Worm (Caenorhabditis elegans) whole organism, young adult: Measurements from ENCODE around the gene F44G4.6.

Source experiments
- B0261.1 ChIP-seq: sonication (generic microtip); optimal IDR thresholded peaks from 2 replicates; lab custom pipeline; 2016; ENCODE audit warnings: mild to moderate bottlenecking, missing genetic modification characterization, moderate library complexity, missing compliant biosample characterization
- C06A6.2 ChIP-seq: fragments of 200-800 bp; sonication (Bioruptor generic); conservative IDR thresholded peaks from 2 replicates; pipeline ENCODE4 v1.3.6; 2022; ENCODE audit warnings: missing genetic modification characterization, missing compliant biosample characterization
- F23B12.7 ChIP-seq: sonication (generic microtip); optimal IDR thresholded peaks from 2 replicates; lab custom pipeline; 2017; ENCODE audit warnings: missing genetic modification characterization, mild to moderate bottlenecking, missing compliant biosample characterization, antibody characterized with exemption, moderate library complexity; ENCODE audit not compliant: insufficient read depth
- F33H1.4 ChIP-seq: fragments of 200-800 bp; sonication (Bioruptor generic); IDR thresholded peaks from 2 replicates; pipeline ENCODE4 v1.3.6; 2022; ENCODE audit warnings: missing genetic modification reagents, missing genetic modification characterization, missing compliant biosample characterization
- F37B4.10 ChIP-seq: fragments of 200-800 bp; sonication (Bioruptor generic); IDR thresholded peaks from 2 replicates; pipeline ENCODE4 v1.3.6; 2022; ENCODE audit warnings: missing genetic modification characterization, missing compliant biosample characterization
- F49E8.2 ChIP-seq: sonication (generic microtip); optimal IDR thresholded peaks from 3 replicates; lab custom pipeline; 2017; ENCODE audit warnings: missing genetic modification characterization, mild to moderate bottlenecking, missing compliant biosample characterization, antibody characterized with exemption, moderate library complexity; ENCODE audit not compliant: insufficient read depth
- K11D2.4 ChIP-seq: fragments of 200-800 bp; sonication (Bioruptor generic); IDR thresholded peaks from 2 replicates; pipeline ENCODE4 v1.3.6; 2022; ENCODE audit warnings: missing genetic modification reagents, missing genetic modification characterization, missing compliant biosample characterization
- K12H6.12 ChIP-seq: fragments of 200-800 bp; sonication (Bioruptor generic); optimal IDR thresholded peaks from 2 replicates; lab custom pipeline; 2018; ENCODE audit warnings: mild to moderate bottlenecking, missing genetic modification characterization, missing compliant biosample characterization
- Y53G8AR.9 ChIP-seq: fragments of 200-800 bp; sonication (Bioruptor generic); conservative IDR thresholded peaks from 2 replicates; pipeline ENCODE4 v1.3.6; 2022; ENCODE audit warnings: missing genetic modification reagents, missing genetic modification characterization, missing compliant biosample characterization
- Y95B8A.8 ChIP-seq: fragments of 200-800 bp; sonication (Bioruptor generic); IDR thresholded peaks from 2 replicates; pipeline ENCODE4 v1.3.6; 2022; ENCODE audit warnings: missing genetic modification reagents, missing genetic modification characterization, missing compliant biosample characterization
- aptf-2 ChIP-seq: fragments of 200-800 bp; sonication (Bioruptor generic); conservative IDR thresholded peaks from 2 replicates; pipeline ENCODE4 v1.3.6; 2022; ENCODE audit warnings: missing genetic modification reagents, missing genetic modification characterization, missing compliant biosample characterization
- atf-7 ChIP-seq: sonication (generic microtip); optimal IDR thresholded peaks from 2 replicates; lab custom pipeline; 2017; ENCODE audit warnings: mild to moderate bottlenecking, missing genetic modification characterization, missing compliant biosample characterization
- bed-2 ChIP-seq: fragments of 200-800 bp; sonication (Bioruptor generic); IDR thresholded peaks from 2 replicates; pipeline ENCODE4 v1.3.6; 2022; ENCODE audit warnings: missing genetic modification reagents, missing genetic modification characterization, missing compliant biosample characterization
- ceh-58 ChIP-seq: fragments of 200-800 bp; sonication (Bioruptor generic); IDR thresholded peaks from 2 replicates; pipeline ENCODE4 v1.3.6; 2022; ENCODE audit warnings: missing genetic modification characterization, missing compliant biosample characterization
- ceh-79 ChIP-seq: sonication (generic microtip); optimal IDR thresholded peaks from 2 replicates; lab custom pipeline; 2017; ENCODE audit warnings: mild to moderate bottlenecking, missing genetic modification characterization, missing compliant biosample characterization
- ceh-91 ChIP-seq: fragments of 200-800 bp; sonication (Bioruptor generic); IDR thresholded peaks from 2 replicates; pipeline ENCODE4 v1.3.6; 2022; ENCODE audit warnings: missing genetic modification reagents, missing genetic modification characterization, missing compliant biosample characterization
- dox-1 ChIP-seq: fragments of 200-800 bp; sonication (Bioruptor generic); IDR thresholded peaks from 2 replicates; pipeline ENCODE4 v1.3.6; 2022; ENCODE audit warnings: missing genetic modification reagents, missing genetic modification characterization, missing compliant biosample characterization
- efl-1 ChIP-seq: fragments of 150-350 bp; optimal IDR thresholded peaks from 2 replicates; lab custom pipeline; 2014; ENCODE audit warnings: missing biosample characterization, missing genetic modification reagents, missing genetic modification characterization
- egl-18 ChIP-seq: fragments of 200-800 bp; sonication (Bioruptor generic); IDR thresholded peaks from 2 replicates; pipeline ENCODE4 v1.3.6; 2022; ENCODE audit warnings: missing genetic modification reagents, missing genetic modification characterization, missing compliant biosample characterization
- egl-44 ChIP-seq: fragments of 200-800 bp; sonication (Bioruptor generic); IDR thresholded peaks from 2 replicates; pipeline ENCODE4 v1.3.6; 2022; ENCODE audit warnings: missing genetic modification reagents, missing genetic modification characterization, missing compliant biosample characterization
- hlh-26 ChIP-seq: fragments of 200-800 bp; sonication (Bioruptor generic); conservative IDR thresholded peaks from 2 replicates; pipeline ENCODE4 v1.3.6; 2022; ENCODE audit warnings: missing genetic modification reagents, missing genetic modification characterization, missing compliant biosample characterization
- hmg-20 ChIP-seq: fragments of 200-800 bp; sonication (Bioruptor generic); IDR thresholded peaks from 2 replicates; pipeline ENCODE4 v1.3.6; 2022; ENCODE audit warnings: missing genetic modification reagents, missing genetic modification characterization, missing compliant biosample characterization
- lin-35 ChIP-seq, 3 experiments: fragments of 150-350 bp in 2 of 3; sonication (generic microtip) in 1 of 3; optimal IDR thresholded peaks; 2 replicates each; lab custom pipeline; 2014 to 2018; ENCODE audit warnings: missing biosample characterization in 3 of 3, missing genetic modification characterization in 3 of 3, missing genetic modification reagents in 3 of 3
- lir-1 ChIP-seq: fragments of 200-800 bp; sonication (Bioruptor generic); conservative IDR thresholded peaks from 2 replicates; pipeline ENCODE4 v1.3.6; 2022; ENCODE audit warnings: missing genetic modification reagents, missing genetic modification characterization, missing compliant biosample characterization
- lsl-1 ChIP-seq: fragments of 200-800 bp; sonication (Bioruptor generic); optimal IDR thresholded peaks from 2 replicates; lab custom pipeline; 2018; ENCODE audit warnings: mild to moderate bottlenecking, missing genetic modification characterization, moderate library complexity, missing compliant biosample characterization
- mel-28 ChIP-seq: sonication (generic microtip); optimal IDR thresholded peaks from 2 replicates; lab custom pipeline; 2016; ENCODE audit warnings: borderline replicate concordance, mild to moderate bottlenecking, missing genetic modification characterization, missing compliant biosample characterization
- mes-4 ChIP-seq: sonication (generic microtip); optimal IDR thresholded peaks from 2 replicates; lab custom pipeline; 2016; ENCODE audit warnings: missing genotype, missing genetic modification characterization, missing compliant biosample characterization
- nfya-1 ChIP-seq: sonication (generic microtip); optimal IDR thresholded peaks from 2 replicates; lab custom pipeline; 2017; ENCODE audit warnings: antibody characterized with exemption, missing compliant biosample characterization, missing genetic modification characterization, borderline replicate concordance; ENCODE audit not compliant: insufficient read depth
- sea-2 ChIP-seq: fragments of 200-800 bp; sonication (Bioruptor generic); IDR thresholded peaks from 2 replicates; pipeline ENCODE4 v1.3.6; 2022; ENCODE audit warnings: missing genetic modification characterization, missing compliant biosample characterization
- snpc-3.4 ChIP-seq: sonication (generic microtip); optimal IDR thresholded peaks from 2 replicates; lab custom pipeline; 2017; ENCODE audit warnings: missing genetic modification characterization, mild to moderate bottlenecking, missing compliant biosample characterization, antibody characterized with exemption, moderate library complexity, missing genotype, missing genetic modification reagents
- sptf-2 ChIP-seq: fragments of 200-800 bp; sonication (Bioruptor generic); optimal IDR thresholded peaks from 2 replicates; lab custom pipeline; 2018; ENCODE audit warnings: mild to moderate bottlenecking, missing genetic modification characterization, missing compliant biosample characterization
- unc-130 ChIP-seq: sonication (generic microtip); optimal IDR thresholded peaks from 2 replicates; lab custom pipeline; 2016; ENCODE audit warnings: missing genetic modification reagents, missing genetic modification characterization, missing compliant biosample characterization
- unc-62 ChIP-seq: fragments of 150-350 bp; optimal IDR thresholded peaks from 2 replicates; lab custom pipeline; 2014; ENCODE audit warnings: missing biosample characterization, missing genetic modification reagents, missing genetic modification characterization
- xnd-1 ChIP-seq: sonication (generic microtip); optimal IDR thresholded peaks from 2 replicates; lab custom pipeline; 2016; ENCODE audit warnings: missing genotype, missing genetic modification reagents, missing genetic modification characterization, missing compliant biosample characterization
- zfh-2 ChIP-seq: fragments of 200-800 bp; sonication (Bioruptor generic); conservative IDR thresholded peaks from 2 replicates; pipeline ENCODE4 v1.3.6; 2022; ENCODE audit warnings: missing genetic modification reagents, missing genetic modification characterization, missing compliant biosample characterization
- ztf-26 ChIP-seq: sonication (generic microtip); optimal IDR thresholded peaks from 2 replicates; lab custom pipeline; 2017; ENCODE audit warnings: missing genetic modification characterization, missing compliant biosample characterization
- ztf-3 ChIP-seq: fragments of 200-800 bp; sonication (Bioruptor generic); optimal IDR thresholded peaks from 2 replicates; lab custom pipeline; 2018; ENCODE audit warnings: mild to moderate bottlenecking, missing genetic modification characterization, missing compliant biosample characterization

Gene F44G4.6

DNA sequence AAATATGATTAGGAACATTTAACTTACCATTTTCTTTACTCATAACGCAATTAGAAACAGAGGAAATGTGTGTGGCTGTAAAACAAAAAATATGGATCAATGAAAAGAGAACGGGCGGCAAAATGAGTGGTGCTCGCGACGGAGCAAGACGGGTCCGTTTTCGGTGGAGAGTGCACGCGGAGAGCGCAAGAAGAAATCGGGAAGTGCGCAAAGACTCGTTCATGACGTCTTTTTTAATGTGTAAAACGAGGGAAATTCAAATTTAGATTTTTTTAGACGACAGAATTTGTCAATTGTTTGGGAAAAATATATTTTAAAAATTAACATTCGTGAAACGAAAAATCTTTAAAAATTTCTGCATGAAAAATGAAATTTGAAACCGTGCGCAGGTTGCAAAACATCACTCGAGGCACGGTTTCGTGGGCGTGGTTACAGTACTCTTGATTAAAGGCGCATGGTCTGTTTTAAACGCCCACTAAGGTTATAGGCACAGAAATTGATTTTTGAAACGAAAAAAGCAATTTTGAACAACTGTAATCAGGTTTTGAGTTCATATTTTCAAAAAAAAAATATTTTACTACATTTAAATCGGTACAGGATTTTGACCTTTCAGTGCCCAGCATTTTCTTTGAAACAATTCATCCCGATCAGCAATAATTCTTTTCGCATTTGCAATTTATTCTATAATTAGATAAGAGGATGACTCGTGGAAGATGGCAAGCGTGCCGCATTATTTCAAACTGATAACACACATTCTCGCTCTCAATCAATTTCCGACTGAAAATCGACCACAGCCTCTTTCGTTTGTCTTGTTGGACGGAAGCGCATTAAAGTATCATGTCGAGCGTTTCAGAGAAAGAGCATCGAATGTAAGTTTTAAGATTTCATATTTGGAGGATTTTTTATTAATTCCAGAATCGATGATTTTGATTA, 32.1 kb downstream of the F44G4.6 start, which contains the start of the genes szy-20 and C18E9.5 (continued):
- peak; percentile 43; the same call in 1 of the 2 replicates for TF ChIP-seq hmg-20
- TF ChIP-seq mes-4 (tag; lab: Kevin White, UChicago) = no peak
- no peak for TF ChIP-seq F23B12.7
- no peak for TF ChIP-seq aptf-2
- no peak for TF ChIP-seq ztf-26 (tag; lab: Kevin White, UChicago)
- peak; percentile 58 for TF ChIP-seq ceh-91 (GFP tag; lab: Robert Waterston, UW)
- TF ChIP-seq ceh-79 (tag; lab: Kevin White, UChicago) = no peak
- peak; percentile 66 for TF ChIP-seq F33H1.4 (GFP tag; lab: Robert Waterston, UW)
- no peak for TF ChIP-seq F37B4.10 (GFP tag; lab: Robert Waterston, UW)
- peak; percentile 69; the same call in 1 of the 2 replicates for TF ChIP-seq zfh-2 (GFP tag; lab: Robert Waterston, UW)
- no peak for TF ChIP-seq B0261.1 (tag; lab: Kevin White, UChicago)
- no peak for TF ChIP-seq unc-62
- no peak for TF ChIP-seq atf-7
- no peak for TF ChIP-seq sptf-2 (GFP tag; lab: Kevin White, UChicago)
- peak; percentile 71 for TF ChIP-seq dox-1
- no peak for TF ChIP-seq sea-2 (GFP tag; lab: Robert Waterston, UW)
- no peak for TF ChIP-seq nfya-1 (tag; lab: Kevin White, UChicago)
- no peak for TF ChIP-seq ztf-3 (GFP tag; lab: Kevin White, UChicago)
- TF ChIP-seq hlh-26 (GFP tag; lab: Robert Waterston, UW) = no peak
- TF ChIP-seq ceh-58 (GFP tag; lab: Robert Waterston, UW) = no peak
- TF ChIP-seq bed-2 (GFP tag; lab: Robert Waterston, UW) = no peak
- TF ChIP-seq unc-130 (GFP tag; lab: Kevin White, UChicago) = peak; percentile 15
- TF ChIP-seq K11D2.4 (GFP tag; lab: Robert Waterston, UW) = peak; percentile 64; the same call in 1 of the 2 replicates
- no peak for TF ChIP-seq egl-18 (GFP tag; lab: Robert Waterston, UW)
- no peak for TF ChIP-seq Y53G8AR.9 (GFP tag; lab: Robert Waterston, UW)
- no peak for TF ChIP-seq C06A6.2
- TF ChIP-seq efl-1 = peak; percentile 62
- TF ChIP-seq lin-35 (GFP tag; optimal IDR thresholded peaks at IDR 0.05; lab: Kevin White, UChicago) = peak; percentile 28 to 96 (median 73)
- TF ChIP-seq xnd-1 (tag; lab: Kevin White, UChicago) = peak; percentile 84
- peak; percentile 47 for TF ChIP-seq K12H6.12 (tag; lab: Kevin White, UChicago)
- no peak for TF ChIP-seq egl-44 (GFP tag; lab: Robert Waterston, UW)
- TF ChIP-seq lir-1 (GFP tag; lab: Robert Waterston, UW) = no peak; the same call in 1 of the 2 replicates
- 0 out of 2 replicates have a peak, but pooled peaks have one; percentile 33 for TF ChIP-seq Y95B8A.8 (GFP tag; lab: Robert Waterston, UW)
- peak; percentile 79 for TF ChIP-seq F49E8.2 (tag; lab: Kevin White, UChicago)
- TF ChIP-seq mel-28 (tag; lab: Kevin White, UChicago) = no peak
- peak; percentile 96 for TF ChIP-seq lsl-1 (GFP tag; lab: Kevin White, UChicago)
- peak; percentile 40 for TF ChIP-seq snpc-3.4 (tag; lab: Kevin White, UChicago)
